Fruit fly (Drosophila melanogaster): ENCODE results near the gene CG5151.

The CG5151 gene

dm6 chr3L:16131264-16132066 is 33.0 kb downstream of the CG5151 start, which contains the start of the genes Trs20 and elg1:
Gene Trs20 (minus strand): TSS chr3L:16131632.
Gene elg1 (plus strand): TSS chr3L:16132028.
- no peak for TF ChIP-seq Dll (optimal IDR thresholded peaks at IDR 0.05)
- TF ChIP-seq CG8478 (optimal IDR thresholded peaks at IDR 0.05): no peak
- TF ChIP-seq usp (GFP tag; optimal IDR thresholded peaks at IDR 0.05): no peak
- TF ChIP-seq pan (optimal IDR thresholded peaks at IDR 0.05): no peak
- no peak for TF ChIP-seq EcR (GFP tag; optimal IDR thresholded peaks at IDR 0.05)
- TF ChIP-seq psq (optimal IDR thresholded peaks at IDR 0.05): no peak

- no peak for TF ChIP-seq pan (optimal IDR thresholded peaks at IDR 0.05)
Measured at dm6 chr3L:16128973-16129745, 35.3 kb downstream of the CG5151 start, which contains the start of gene SsRbeta. Gene SsRbeta (plus strand): TSS chr3L:16129617.

- TF ChIP-seq Dll (optimal IDR thresholded peaks at IDR 0.05) (no peak), CG8478 (optimal IDR thresholded peaks at IDR 0.05) (no peak)
Measured at dm6 chr3L:16128481-16128972, 36.0 kb downstream of the CG5151 start, which contains the start of gene Pgm1. Gene Pgm1 (minus strand): TSS chr3L:16128531.

dm6 chr3L:16121791-16122190 is 42.7 kb downstream of the CG5151 start, which contains the start of gene Strump:
Gene Strump (plus strand): TSS chr3L:16122002.
- TF ChIP-seq EcR (GFP tag; optimal IDR thresholded peaks at IDR 0.05) (no peak), psq (optimal IDR thresholded peaks at IDR 0.05) (no peak), pan (optimal IDR thresholded peaks at IDR 0.05) (no peak), CG8478 (optimal IDR thresholded peaks at IDR 0.05) (no peak), Dll (optimal IDR thresholded peaks at IDR 0.05) (no peak), usp (GFP tag; optimal IDR thresholded peaks at IDR 0.05) (no peak)

dm6 chr3L:16113607-16114337 is 50.7 kb downstream of the CG5151 start:
- no peak for TF ChIP-seq Dll (optimal IDR thresholded peaks at IDR 0.05)
- TF ChIP-seq CG8478 (optimal IDR thresholded peaks at IDR 0.05): no peak
- no peak for TF ChIP-seq EcR (GFP tag; optimal IDR thresholded peaks at IDR 0.05)
- no peak for TF ChIP-seq pan (optimal IDR thresholded peaks at IDR 0.05)
- no peak for TF ChIP-seq psq (optimal IDR thresholded peaks at IDR 0.05)
- no peak for TF ChIP-seq usp (GFP tag; optimal IDR thresholded peaks at IDR 0.05)

- TF ChIP-seq Dll (optimal IDR thresholded peaks at IDR 0.05): no peak
- TF ChIP-seq pan (optimal IDR thresholded peaks at IDR 0.05): no peak
- no peak for TF ChIP-seq CG8478 (optimal IDR thresholded peaks at IDR 0.05)
Measured at dm6 chr3L:16113003-16113606, 51.4 kb downstream of the CG5151 start, which contains the start of gene Taf4. Gene Taf4 (plus strand): TSS chr3L:16113212.

dm6 chr3L:16112069-16112820 is 52.3 kb downstream of the CG5151 start, which contains the start of gene Zn72D:
Gene Zn72D (minus strand): TSS chr3L:16112626.
- TF ChIP-seq EcR (GFP tag; optimal IDR thresholded peaks at IDR 0.05): no peak
- no peak for TF ChIP-seq usp (GFP tag; optimal IDR thresholded peaks at IDR 0.05)
- TF ChIP-seq pan (optimal IDR thresholded peaks at IDR 0.05): no peak
- TF ChIP-seq CG8478 (optimal IDR thresholded peaks at IDR 0.05): no peak

- no peak for TF ChIP-seq pan (optimal IDR thresholded peaks at IDR 0.05)
- TF ChIP-seq CG8478 (optimal IDR thresholded peaks at IDR 0.05): no peak
- no peak for TF ChIP-seq usp (GFP tag; optimal IDR thresholded peaks at IDR 0.05)
- TF ChIP-seq Dll (optimal IDR thresholded peaks at IDR 0.05): no peak
- no peak for TF ChIP-seq EcR (GFP tag; optimal IDR thresholded peaks at IDR 0.05)
- TF ChIP-seq psq (optimal IDR thresholded peaks at IDR 0.05): no peak
Measured at dm6 chr3L:16105528-16105927, 59.0 kb downstream of the CG5151 start, which contains the start of the genes IntS9 and CG43295. Gene IntS9 (minus strand): TSS chr3L:16105627. Gene CG43295 (plus strand): TSS chr3L:16105852.

dm6 chr3L:16100059-16100458 is 64.4 kb downstream of the CG5151 start, which contains the start of gene IleRS-m:
Gene IleRS-m (plus strand): TSS chr3L:16100280.
- TF ChIP-seq psq (optimal IDR thresholded peaks at IDR 0.05): no peak
- no peak for TF ChIP-seq CG8478 (optimal IDR thresholded peaks at IDR 0.05)
- no peak for TF ChIP-seq pan (optimal IDR thresholded peaks at IDR 0.05)
- no peak for TF ChIP-seq usp (GFP tag; optimal IDR thresholded peaks at IDR 0.05)
- no peak for TF ChIP-seq EcR (GFP tag; optimal IDR thresholded peaks at IDR 0.05)
- TF ChIP-seq Dll (optimal IDR thresholded peaks at IDR 0.05): no peak

dm6 chr3L:16097393-16097884 is 67.1 kb downstream of the CG5151 start, which contains the start of the genes CG13074 and ATPsynbetaL:
Gene CG13074 (minus strand): TSS chr3L:16097493.
Gene ATPsynbetaL (plus strand): TSS chr3L:16097834.
- TF ChIP-seq CG8478 (optimal IDR thresholded peaks at IDR 0.05): no peak
- no peak for TF ChIP-seq psq (optimal IDR thresholded peaks at IDR 0.05)
- no peak for TF ChIP-seq pan (optimal IDR thresholded peaks at IDR 0.05)
- TF ChIP-seq EcR (GFP tag; optimal IDR thresholded peaks at IDR 0.05): no peak
- TF ChIP-seq usp (GFP tag; optimal IDR thresholded peaks at IDR 0.05): no peak
- no peak for TF ChIP-seq Dll (optimal IDR thresholded peaks at IDR 0.05)
